Worm (Caenorhabditis elegans) whole organism, L3 larva: Measurements from ENCODE around the gene T05A8.8.

Experiments
- ceh-9 ChIP-seq: sonication (generic microtip); optimal IDR thresholded peaks from 2 replicates; lab custom pipeline; 2018; ENCODE audit warnings: missing biosample characterization, missing genetic modification characterization
- elt-2 ChIP-seq: sonication (generic microtip); optimal IDR thresholded peaks from 2 replicates; lab custom pipeline; 2016; ENCODE audit warnings: missing genetic modification reagents, mild to moderate bottlenecking, missing genetic modification characterization, missing compliant biosample characterization
- nfya-1 ChIP-seq: sonication (generic microtip); optimal IDR thresholded peaks from 2 replicates; lab custom pipeline; 2017; ENCODE audit warnings: missing genetic modification characterization, mild to moderate bottlenecking, missing compliant biosample characterization, antibody characterized with exemption, moderate library complexity; ENCODE audit not compliant: insufficient read depth
- nhr-11 ChIP-seq: fragments of 150-350 bp; optimal IDR thresholded peaks from 2 replicates; lab custom pipeline; 2014; ENCODE audit warnings: missing biosample characterization, missing genetic modification characterization
- nhr-67 ChIP-seq: fragments of 150-350 bp; optimal IDR thresholded peaks from 2 replicates; lab custom pipeline; 2014; ENCODE audit warnings: missing biosample characterization, missing genetic modification characterization
- sea-2 ChIP-seq: fragments of 150-350 bp; sonication (generic microtip); optimal IDR thresholded peaks from 4 replicates; lab custom pipeline; 2014; ENCODE audit warnings: missing biosample characterization, missing genetic modification reagents, missing genetic modification characterization
- unc-62 ChIP-seq: fragments of 150-350 bp; sonication (generic microtip); optimal IDR thresholded peaks from 4 replicates; lab custom pipeline; 2014; ENCODE audit warnings: missing biosample characterization, missing genetic modification reagents, missing genetic modification characterization

- no peak for TF ChIP-seq nhr-67 (tag; lab: Kevin White, UChicago)
- no peak for TF ChIP-seq ceh-9 (tag; lab: Kevin White, UChicago)
- TF ChIP-seq unc-62 (GFP tag; lab: Kevin White, UChicago), result no peak
- TF ChIP-seq nhr-11 (tag; lab: Kevin White, UChicago), result no peak
- no peak for TF ChIP-seq elt-2 (tag; lab: Kevin White, UChicago)
- TF ChIP-seq nfya-1, result no peak
- TF ChIP-seq sea-2 (GFP tag; lab: Kevin White, UChicago), result no peak
Measured at ce11 chrII:2710919-2711318, 25.6 kb upstream of the T05A8.8 start, which contains the start of gene T05A8.2.
